Fruit fly (Drosophila melanogaster) whole organism, embryonic: ENCODE measurements around the gene Cdc5.

Experiments used
- Atf3 ChIP-seq: fragments of 200-800 bp; sonication (Bioruptor generic); optimal IDR thresholded peaks from 3 replicates; lab custom pipeline; 2016; ENCODE audit warnings: missing biosample characterization, missing genetic modification characterization
- Blimp-1 ChIP-seq: fragments of 200-800 bp; sonication (Bioruptor generic); optimal IDR thresholded peaks from 3 replicates; lab custom pipeline; 2018; ENCODE audit warnings: missing biosample characterization, missing genetic modification characterization, mild to moderate bottlenecking, moderate library complexity, missing genetic modification reagents
- CG10979 ChIP-seq: fragments of 200-800 bp; sonication (Bioruptor generic); optimal IDR thresholded peaks from 2 replicates; lab custom pipeline; 2018; ENCODE audit warnings: missing biosample characterization, mild to moderate bottlenecking, missing genetic modification characterization, moderate library complexity
- CG11093 ChIP-seq: fragments of 200-800 bp; sonication (Bioruptor generic); IDR thresholded peaks from 3 replicates; pipeline ENCODE4 v1.3.6; 2022; ENCODE audit warnings: missing biosample characterization, missing genetic modification characterization
- CG12769 ChIP-seq: fragments of 200-800 bp; sonication (Bioruptor generic); optimal IDR thresholded peaks from 2 replicates; lab custom pipeline; 2019; ENCODE audit warnings: missing biosample characterization, mild to moderate bottlenecking, missing genetic modification characterization, moderate library complexity
- CG14667 ChIP-seq: fragments of 200-800 bp; sonication (Bioruptor generic); IDR thresholded peaks from 2 replicates; pipeline ENCODE4 v1.3.6; 2022; ENCODE audit warnings: missing biosample characterization, missing genetic modification characterization
- CG14710 ChIP-seq: fragments of 200-800 bp; sonication (Bioruptor generic); optimal IDR thresholded peaks from 3 replicates; lab custom pipeline; 2019; ENCODE audit warnings: missing biosample characterization, mild to moderate bottlenecking, missing genetic modification characterization, moderate library complexity
- CG14965 ChIP-seq: fragments of 200-800 bp; sonication (Bioruptor generic); optimal IDR thresholded peaks from 2 replicates; lab custom pipeline; 2016; ENCODE audit warnings: missing biosample characterization, missing genetic modification characterization, borderline replicate concordance
- CG16779 ChIP-seq: fragments of 200-800 bp; sonication (Bioruptor generic); IDR thresholded peaks from 2 replicates; pipeline ENCODE4 v1.3.6; 2022; ENCODE audit warnings: missing biosample characterization, missing genetic modification characterization
- CG16813 ChIP-seq: fragments of 200-800 bp; sonication (Bioruptor generic); IDR thresholded peaks from 3 replicates; pipeline ENCODE4 v1.3.6; 2022; ENCODE audit warnings: missing biosample characterization, missing genetic modification characterization; ENCODE audit not compliant: partially characterized antibody
- CG17328 ChIP-seq: fragments of 200-800 bp; sonication (Bioruptor generic); IDR thresholded peaks from 2 replicates; pipeline ENCODE4 v1.3.6; 2022; ENCODE audit warnings: missing biosample characterization, missing genetic modification characterization
- CG17802 ChIP-seq: fragments of 200-800 bp; sonication (Bioruptor generic); optimal IDR thresholded peaks from 2 replicates; lab custom pipeline; 2018; ENCODE audit warnings: missing biosample characterization, mild to moderate bottlenecking, missing genetic modification characterization, moderate library complexity
- CG1832 ChIP-seq: fragments of 200-800 bp; sonication (Bioruptor generic); optimal IDR thresholded peaks from 2 replicates; lab custom pipeline; 2017; ENCODE audit warnings: missing biosample characterization, mild to moderate bottlenecking, missing genetic modification characterization, inconsistent platforms
- CG2129 ChIP-seq: fragments of 200-800 bp; sonication (Bioruptor generic); IDR thresholded peaks from 2 replicates; pipeline ENCODE4 v1.3.6; 2022; ENCODE audit warnings: missing biosample characterization, missing genetic modification characterization; ENCODE audit not compliant: partially characterized antibody
- CG2712 ChIP-seq: fragments of 200-800 bp; optimal IDR thresholded peaks from 3 replicates; lab custom pipeline; 2019; ENCODE audit warnings: missing biosample characterization, mild to moderate bottlenecking, missing genetic modification characterization, moderate library complexity
- CG6272 ChIP-seq: fragments of 200-800 bp; sonication (Bioruptor generic); IDR thresholded peaks from 2 replicates; pipeline ENCODE4 v1.3.6; 2022; ENCODE audit warnings: missing biosample characterization, missing genetic modification characterization
- CG7271 ChIP-seq: fragments of 200-800 bp; sonication (Bioruptor generic); optimal IDR thresholded peaks from 2 replicates; lab custom pipeline; 2018; ENCODE audit warnings: missing biosample characterization, mild to moderate bottlenecking, missing genetic modification characterization, moderate library complexity
- CG7372 ChIP-seq: fragments of 200-800 bp; sonication (Bioruptor generic); IDR thresholded peaks from 2 replicates; pipeline ENCODE4 v1.3.6; 2022; ENCODE audit warnings: missing biosample characterization, missing genetic modification characterization
- Eip74EF ChIP-seq, 2 experiments: fragments of 200-800 bp in 1 of 2; fragments of >200 bp in 1 of 2; sonication (Bioruptor generic) in 1 of 2; optimal IDR thresholded peaks; 2 replicates each; lab custom pipeline; 2017 to 2019; ENCODE audit warnings: missing biosample characterization in 2 of 2, missing genetic modification characterization in 2 of 2, mild to moderate bottlenecking in 1 of 2, moderate library complexity in 1 of 2
- Fer2 ChIP-seq: fragments of 200-800 bp; sonication (Bioruptor generic); optimal IDR thresholded peaks from 2 replicates; lab custom pipeline; 2018; ENCODE audit warnings: missing biosample characterization, mild to moderate bottlenecking, missing genetic modification characterization, moderate library complexity
- HLH4C ChIP-seq: fragments of 200-800 bp; sonication (Bioruptor generic); IDR thresholded peaks from 3 replicates; pipeline ENCODE4 v1.3.6; 2022; ENCODE audit warnings: missing biosample characterization, missing genetic modification characterization; ENCODE audit not compliant: partially characterized antibody
- HLH54F ChIP-seq: fragments of 200-800 bp; sonication (Bioruptor generic); optimal IDR thresholded peaks from 3 replicates; lab custom pipeline; 2016; ENCODE audit warnings: missing biosample characterization, missing genetic modification characterization
- Neu2 ChIP-seq: fragments of 200-800 bp; sonication (Bioruptor generic); optimal IDR thresholded peaks from 3 replicates; lab custom pipeline; 2016; ENCODE audit warnings: missing biosample characterization, missing genetic modification characterization, borderline replicate concordance
- Six4 ChIP-seq: fragments of 200-800 bp; sonication (Bioruptor generic); optimal IDR thresholded peaks from 2 replicates; lab custom pipeline; 2016; ENCODE audit warnings: missing biosample characterization, missing genetic modification characterization
- Tbp ChIP-seq: fragments of >200 bp; optimal IDR thresholded peaks from 2 replicates; lab custom pipeline; 2018; ENCODE audit warnings: missing biosample characterization, missing genetic modification characterization
- Vsx1 ChIP-seq: fragments of 200-800 bp; sonication (Bioruptor generic); optimal IDR thresholded peaks from 2 replicates; lab custom pipeline; 2017; ENCODE audit warnings: missing biosample characterization, mild to moderate bottlenecking, missing genetic modification characterization, missing genetic modification reagents
- Xbp1 ChIP-seq: fragments of 200-800 bp; sonication (Bioruptor generic); optimal IDR thresholded peaks from 3 replicates; lab custom pipeline; 2016; ENCODE audit warnings: missing biosample characterization, mild to moderate bottlenecking, missing genetic modification characterization
- YL-1 ChIP-seq: fragments of 200-800 bp; sonication (Bioruptor generic); optimal IDR thresholded peaks from 3 replicates; lab custom pipeline; 2017; ENCODE audit warnings: missing biosample characterization, mild to moderate bottlenecking, missing genetic modification characterization
- cg ChIP-seq: fragments of 200-800 bp; sonication (Bioruptor generic); optimal IDR thresholded peaks from 3 replicates; lab custom pipeline; 2019; ENCODE audit warnings: missing biosample characterization, mild to moderate bottlenecking, missing genetic modification characterization, moderate library complexity
- crol ChIP-seq: fragments of 200-800 bp; sonication (Bioruptor generic); IDR thresholded peaks from 2 replicates; pipeline ENCODE4 v1.3.6; 2022; ENCODE audit warnings: missing biosample characterization, missing genetic modification characterization
- dimm ChIP-seq: fragments of 200-800 bp; sonication (Bioruptor generic); IDR thresholded peaks from 2 replicates; pipeline ENCODE4 v1.3.6; 2022; ENCODE audit warnings: missing biosample characterization, missing genetic modification characterization
- emc ChIP-seq: fragments of 200-800 bp; sonication (Bioruptor generic); optimal IDR thresholded peaks from 2 replicates; lab custom pipeline; 2016; ENCODE audit warnings: missing biosample characterization, missing genetic modification characterization
- gsb ChIP-seq: fragments of 200-800 bp; sonication (Bioruptor generic); IDR thresholded peaks from 2 replicates; pipeline ENCODE4 v1.3.6; 2022; ENCODE audit warnings: missing biosample characterization, missing genetic modification characterization
- ham ChIP-seq: fragments of 200-800 bp; sonication (Bioruptor generic); IDR thresholded peaks from 2 replicates; pipeline ENCODE4 v1.3.6; 2022; ENCODE audit warnings: missing biosample characterization, missing genetic modification characterization
- ind ChIP-seq: fragments of 200-800 bp; sonication (Bioruptor generic); optimal IDR thresholded peaks from 3 replicates; lab custom pipeline; 2016; ENCODE audit warnings: missing biosample characterization, missing genetic modification characterization
- jing ChIP-seq: fragments of 200-800 bp; sonication (Bioruptor generic); optimal IDR thresholded peaks from 2 replicates; lab custom pipeline; 2018; ENCODE audit warnings: missing biosample characterization, mild to moderate bottlenecking, missing genetic modification characterization
- kah ChIP-seq: fragments of 200-800 bp; sonication (Bioruptor generic); optimal IDR thresholded peaks from 2 replicates; lab custom pipeline; 2018; ENCODE audit warnings: missing biosample characterization, mild to moderate bottlenecking, missing genetic modification characterization
- lbe ChIP-seq: fragments of 200-800 bp; sonication (Bioruptor generic); optimal IDR thresholded peaks from 2 replicates; lab custom pipeline; 2016; ENCODE audit warnings: missing biosample characterization, mild to moderate bottlenecking, missing genetic modification characterization
- nerfin-2 ChIP-seq: fragments of 200-800 bp; sonication (Bioruptor generic); IDR thresholded peaks from 2 replicates; pipeline ENCODE4 v1.3.6; 2022; ENCODE audit warnings: missing biosample characterization, missing genetic modification characterization; ENCODE audit not compliant: partially characterized antibody
- ranshi ChIP-seq: fragments of 200-800 bp; sonication (Bioruptor generic); IDR thresholded peaks from 2 replicates; pipeline ENCODE4 v1.3.6; 2022; ENCODE audit warnings: missing biosample characterization, missing genetic modification characterization
- slp2 ChIP-seq: fragments of 200-800 bp; sonication (Bioruptor generic); optimal IDR thresholded peaks from 2 replicates; lab custom pipeline; 2016; ENCODE audit warnings: missing biosample characterization, missing genetic modification characterization
- stc ChIP-seq: fragments of 200-800 bp; sonication (Bioruptor generic); IDR thresholded peaks from 2 replicates; pipeline ENCODE4 v1.3.6; 2022; ENCODE audit warnings: missing biosample characterization, missing genetic modification characterization
- tna ChIP-seq: fragments of 200-800 bp; sonication (Bioruptor generic); IDR thresholded peaks from 2 replicates; pipeline ENCODE4 v1.3.6; 2022; ENCODE audit warnings: missing biosample characterization, missing genetic modification characterization; ENCODE audit not compliant: partially characterized antibody
- trem ChIP-seq: fragments of 200-800 bp; optimal IDR thresholded peaks from 3 replicates; lab custom pipeline; 2019; ENCODE audit warnings: missing biosample characterization, mild to moderate bottlenecking, missing genetic modification characterization, moderate library complexity
- tup ChIP-seq: fragments of 200-800 bp; sonication (Bioruptor generic); optimal IDR thresholded peaks from 2 replicates; lab custom pipeline; 2016; ENCODE audit warnings: missing biosample characterization, mild to moderate bottlenecking, missing genetic modification characterization, moderate library complexity
- vnd ChIP-seq: fragments of 200-800 bp; sonication (Bioruptor generic); IDR thresholded peaks from 3 replicates; pipeline ENCODE4 v1.3.6; 2022; ENCODE audit warnings: missing biosample characterization, missing genetic modification characterization; ENCODE audit not compliant: partially characterized antibody
- wek ChIP-seq: fragments of 200-800 bp; sonication (Bioruptor generic); optimal IDR thresholded peaks from 3 replicates; lab custom pipeline; 2018; ENCODE audit warnings: missing biosample characterization, mild to moderate bottlenecking, missing genetic modification characterization, moderate library complexity

Cdc5 gene

dm6 chr3L:377222-378071, 16.3 kb upstream of the Cdc5 start (continued):
- peak; percentile 89 for TF ChIP-seq Vsx1 (GFP tag; lab: Kevin White, UChicago)
- peak; percentile 57 for TF ChIP-seq tup
- TF ChIP-seq CG1832 (GFP tag; lab: Kevin White, UChicago), result peak; percentile 93
- TF ChIP-seq CG14965, result no peak
- TF ChIP-seq vnd, result no peak
- TF ChIP-seq Xbp1 (GFP tag; lab: Kevin White, UChicago), result peak; percentile 82
- TF ChIP-seq CG17328 (GFP tag; lab: Robert Waterston, UW), result peak; percentile 73
- no peak for TF ChIP-seq cg (GFP tag; lab: Kevin White, UChicago)
- peak; percentile 40 for TF ChIP-seq CG17802 (tag; lab: Kevin White, UChicago)
- 0 out of 2 replicates have a peak, but pooled peaks have one; percentile 23 for TF ChIP-seq ham (GFP tag; lab: Robert Waterston, UW)
- TF ChIP-seq lbe, result peak; percentile 50
- TF ChIP-seq wek (GFP tag; lab: Kevin White, UChicago), result peak; percentile 34
- 0 out of 2 replicates have a peak, but pooled peaks have one; percentile 26 for TF ChIP-seq dimm (GFP tag; lab: Robert Waterston, UW)
- peak; percentile 78 for TF ChIP-seq stc
- TF ChIP-seq ind (GFP tag; lab: Kevin White, UChicago), result peak; percentile 79
- no peak for TF ChIP-seq CG16813 (GFP tag; lab: Robert Waterston, UW)
- TF ChIP-seq kah (GFP tag; lab: Kevin White, UChicago), result peak; percentile 79
- TF ChIP-seq crol (GFP tag; lab: Robert Waterston, UW), result no peak
- TF ChIP-seq CG2129, result 0 out of 2 replicates have a peak, but pooled peaks have one; percentile 19
- TF ChIP-seq CG7271, result peak; percentile 40
- no peak for TF ChIP-seq tna
- TF ChIP-seq CG2712 (tag; lab: Kevin White, UChicago), result peak; percentile 95
- peak; percentile 94 for TF ChIP-seq CG14710 (tag; lab: Kevin White, UChicago)
- no peak for TF ChIP-seq CG16779 (GFP tag; lab: Robert Waterston, UW)
- TF ChIP-seq Fer2 (tag; lab: Kevin White, UChicago), result peak; percentile 89
- TF ChIP-seq Blimp-1 (GFP tag; lab: Kevin White, UChicago), result peak; percentile 87
- no peak for TF ChIP-seq HLH4C (GFP tag; lab: Robert Waterston, UW)
- peak; percentile 70 for TF ChIP-seq CG7372 (GFP tag; lab: Robert Waterston, UW)
- peak; percentile 12 for TF ChIP-seq slp2 (GFP tag; lab: Kevin White, UChicago)
- TF ChIP-seq CG6272, result 0 out of 2 replicates have a peak, but pooled peaks have one; percentile 15
- TF ChIP-seq CG12769 (tag; lab: Kevin White, UChicago), result no peak
- TF ChIP-seq emc (GFP tag; lab: Kevin White, UChicago), result no peak
- TF ChIP-seq nerfin-2 (GFP tag; lab: Robert Waterston, UW), result 0 out of 2 replicates have a peak, but pooled peaks have one; percentile 47
- no peak for TF ChIP-seq Tbp
- TF ChIP-seq Neu2 (GFP tag; lab: Kevin White, UChicago), result no peak
- TF ChIP-seq jing (GFP tag; lab: Kevin White, UChicago), result no peak
- peak; percentile 57 for TF ChIP-seq CG14667 (GFP tag; lab: Robert Waterston, UW)
- peak; percentile 78 for TF ChIP-seq ranshi
- peak; percentile 76 for TF ChIP-seq Six4
- peak; percentile 94 for TF ChIP-seq CG10979
- peak in 1 of 2 experiments; percentile 91 for TF ChIP-seq Eip74EF (GFP tag; optimal IDR thresholded peaks at IDR 0.05; lab: Kevin White, UChicago)
- peak; percentile 84 for TF ChIP-seq YL-1 (GFP tag; lab: Kevin White, UChicago)
- TF ChIP-seq CG11093 (GFP tag; lab: Robert Waterston, UW), result peak; percentile 64
- peak; percentile 86 for TF ChIP-seq trem (tag; lab: Kevin White, UChicago)
- TF ChIP-seq HLH54F, result no peak
- TF ChIP-seq gsb, result peak; percentile 11; the same call in 1 of the 2 replicates
- TF ChIP-seq Atf3, result no peak
